Worm (Caenorhabditis elegans): ENCODE data around the gene erd-2.2.
A peak's percentile ranks its signal among the peaks of the same experiment; 100 is the strongest.

erd-2.2 gene

DNA sequence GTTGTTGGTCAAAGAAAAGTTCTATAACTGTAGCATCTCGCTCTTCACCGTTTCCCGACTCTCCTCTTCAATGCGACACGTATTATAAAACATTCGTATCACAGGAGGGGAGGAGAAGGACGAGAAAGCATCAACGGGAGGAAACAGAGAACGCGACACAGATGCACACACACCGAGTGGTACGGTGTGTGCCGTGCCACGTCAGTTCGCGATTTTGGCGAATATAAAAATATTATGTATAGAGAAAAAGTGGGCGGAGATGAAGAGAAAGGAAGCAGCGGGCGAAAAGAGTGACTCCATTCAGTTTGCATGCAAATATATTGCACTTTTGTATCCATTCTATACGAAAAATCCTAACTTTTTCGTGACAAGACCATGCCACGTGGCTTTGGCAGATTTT is 7.9 kb downstream of the erd-2.2 start:
- peak; percentile 67 for TF ChIP-seq fos-1 (tag; optimal IDR thresholded peaks at IDR 0.05)
- no peak for TF ChIP-seq snpc-4 (tag; optimal IDR thresholded peaks at IDR 0.05)
- no peak for TF ChIP-seq ama-1 (optimal IDR thresholded peaks at IDR 0.05)
- no peak for TF ChIP-seq nhr-237 (tag; optimal IDR thresholded peaks at IDR 0.05)
- TF ChIP-seq sma-9 (GFP tag; optimal IDR thresholded peaks at IDR 0.05): peak; percentile 15
- TF ChIP-seq sma-9 (tag; optimal IDR thresholded peaks at IDR 0.05): no peak
- peak; percentile 74 for TF ChIP-seq crh-2 (tag; optimal IDR thresholded peaks at IDR 0.05)

DNA sequence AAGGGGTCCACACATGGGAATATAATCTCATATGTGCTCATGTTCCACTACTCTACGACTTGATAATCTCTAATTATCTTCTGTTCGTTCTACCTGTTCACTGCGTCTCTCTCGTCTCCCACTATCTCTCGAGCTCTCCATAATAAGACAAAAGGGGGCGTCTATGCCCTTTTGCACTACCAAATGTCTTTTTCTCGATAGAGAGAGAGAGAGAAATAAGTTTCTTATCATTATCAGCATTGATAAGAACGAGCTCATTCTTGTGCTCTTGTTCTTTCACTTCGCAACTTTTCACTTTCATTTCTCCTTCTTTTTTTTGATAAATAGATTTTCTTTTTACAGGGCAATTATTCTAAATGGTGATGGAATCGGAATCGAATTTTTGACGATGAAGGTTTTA is 9.1 kb downstream of the erd-2.2 start:
- TF ChIP-seq mdl-1 (tag; optimal IDR thresholded peaks at IDR 0.05) (no peak), fos-1 (tag; optimal IDR thresholded peaks at IDR 0.05) (peak; percentile 78), Y55F3AM.14 (GFP tag; optimal IDR thresholded peaks at IDR 0.05) (no peak), ztf-1 (GFP tag; conservative IDR thresholded peaks at IDR 0.05) (no peak), R02D3.7 (tag; optimal IDR thresholded peaks at IDR 0.05) (no peak), blmp-1 (tag; optimal IDR thresholded peaks at IDR 0.05; ENCODE audit: insufficient read depth) (no peak), nhr-11 (tag; optimal IDR thresholded peaks at IDR 0.05) (no peak), lin-11 (tag; optimal IDR thresholded peaks at IDR 0.05) (no peak), lin-39 (tag; optimal IDR thresholded peaks at IDR 0.05) (no peak), skn-1 (tag; optimal IDR thresholded peaks at IDR 0.05) (peak; percentile 57), mbf-1 (tag; optimal IDR thresholded peaks at IDR 0.05) (no peak), nhr-23 (tag; optimal IDR thresholded peaks at IDR 0.05) (no peak), sma-9 (GFP tag; optimal IDR thresholded peaks at IDR 0.05) (no peak), sma-9 (tag; optimal IDR thresholded peaks at IDR 0.05) (no peak), nhr-77 (tag; optimal IDR thresholded peaks at IDR 0.05) (no peak), ZK546.5 (tag; optimal IDR thresholded peaks at IDR 0.05) (no peak), crh-2 (tag; optimal IDR thresholded peaks at IDR 0.05) (peak; percentile 44), dmd-4 (tag; optimal IDR thresholded peaks at IDR 0.05) (no peak)

DNA sequence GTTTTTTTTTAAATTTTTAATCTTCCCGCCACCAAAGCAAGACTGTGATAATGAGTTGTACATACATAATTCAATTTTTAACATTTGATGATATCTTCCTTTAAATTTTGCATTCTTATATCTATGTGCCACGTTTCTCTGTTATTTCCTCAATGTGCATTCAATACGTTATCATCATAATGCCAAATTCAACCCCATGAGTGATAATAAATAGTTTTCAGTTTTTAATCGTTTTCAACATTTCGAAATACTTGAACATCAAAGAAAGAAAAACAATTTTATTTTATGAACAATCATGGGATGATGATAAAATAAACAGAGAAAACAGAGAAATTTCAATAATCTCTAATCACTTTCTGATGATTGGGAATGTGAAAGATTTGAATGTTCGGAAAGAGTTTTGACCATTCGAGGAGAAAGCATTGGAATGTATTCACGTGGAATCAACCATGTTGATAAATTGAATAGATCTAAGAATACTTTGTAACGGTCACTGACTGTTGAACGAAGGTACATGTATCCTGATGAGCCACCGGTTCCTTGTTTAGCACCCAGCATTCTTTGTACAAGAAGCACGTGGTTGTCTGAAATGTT is 10.6 kb downstream of the erd-2.2 start:
- TF ChIP-seq ztf-11 (tag; optimal IDR thresholded peaks at IDR 0.05) (no peak), mdl-1 (tag; optimal IDR thresholded peaks at IDR 0.05) (no peak), nhr-25 (tag; optimal IDR thresholded peaks at IDR 0.05) (peak; percentile 4), Y55F3AM.14 (GFP tag; optimal IDR thresholded peaks at IDR 0.05) (no peak), fos-1 (tag; optimal IDR thresholded peaks at IDR 0.05) (peak; percentile 40), R02D3.7 (tag; optimal IDR thresholded peaks at IDR 0.05) (no peak), unc-62 (GFP tag; optimal IDR thresholded peaks at IDR 0.05) (no peak), ama-1 (optimal IDR thresholded peaks at IDR 0.05) (peak; percentile 14), sem-4 (tag; optimal IDR thresholded peaks at IDR 0.05) (no peak), sma-3 (GFP tag; optimal IDR thresholded peaks at IDR 0.05) (peak; percentile 39), egl-27 (tag; optimal IDR thresholded peaks at IDR 0.05) (no peak), lin-39 (tag; optimal IDR thresholded peaks at IDR 0.05) (no peak), lin-13 (GFP tag; optimal IDR thresholded peaks at IDR 0.05) (peak; percentile 9), nhr-12 (tag; optimal IDR thresholded peaks at IDR 0.05) (no peak), nhr-11 (tag; optimal IDR thresholded peaks at IDR 0.05) (no peak), nhr-10 (tag; optimal IDR thresholded peaks at IDR 0.05) (no peak), C34F6.9 (tag; optimal IDR thresholded peaks at IDR 0.05) (no peak), unc-39 (tag; optimal IDR thresholded peaks at IDR 0.05) (no peak), nhr-237 (tag; optimal IDR thresholded peaks at IDR 0.05) (no peak), gmeb-1 (tag; optimal IDR thresholded peaks at IDR 0.05) (peak; percentile 50), unc-55 (GFP tag; optimal IDR thresholded peaks at IDR 0.05) (no peak), F13H6.1 (tag; optimal IDR thresholded peaks at IDR 0.05) (peak; percentile 20), dmd-4 (tag; optimal IDR thresholded peaks at IDR 0.05) (no peak), lin-11 (tag; optimal IDR thresholded peaks at IDR 0.05) (no peak), lsy-2 (tag; optimal IDR thresholded peaks at IDR 0.05) (peak in 1 of 2 experiments; percentile 41), ztf-1 (GFP tag; conservative IDR thresholded peaks at IDR 0.05) (no peak), peb-1 (tag; optimal IDR thresholded peaks at IDR 0.05) (no peak), skn-1 (tag; optimal IDR thresholded peaks at IDR 0.05) (peak; percentile 89), nhr-6 (tag; optimal IDR thresholded peaks at IDR 0.05) (no peak), ztf-4 (tag; optimal IDR thresholded peaks at IDR 0.05) (peak; percentile 26), sma-9 (GFP tag; optimal IDR thresholded peaks at IDR 0.05) (no peak), sma-9 (tag; optimal IDR thresholded peaks at IDR 0.05) (no peak), mbf-1 (tag; optimal IDR thresholded peaks at IDR 0.05) (no peak), elt-1 (tag; optimal IDR thresholded peaks at IDR 0.05) (no peak), zag-1 (tag; optimal IDR thresholded peaks at IDR 0.05) (no peak), alr-1 (tag; optimal IDR thresholded peaks at IDR 0.05) (no peak), aly-2 (tag; optimal IDR thresholded peaks at IDR 0.05) (no peak), nhr-23 (tag; optimal IDR thresholded peaks at IDR 0.05) (no peak), blmp-1 (tag; optimal IDR thresholded peaks at IDR 0.05; ENCODE audit: insufficient read depth) (no peak), nhr-77 (tag; optimal IDR thresholded peaks at IDR 0.05) (no peak), mab-5 (tag; optimal IDR thresholded peaks at IDR 0.05) (no peak), nhr-129 (tag; optimal IDR thresholded peaks at IDR 0.05) (no peak), elt-3 (tag; optimal IDR thresholded peaks at IDR 0.05) (no peak), ZK546.5 (tag; optimal IDR thresholded peaks at IDR 0.05) (no peak), snpc-4 (tag; optimal IDR thresholded peaks at IDR 0.05) (no peak), ceh-16 (tag; optimal IDR thresholded peaks at IDR 0.05) (no peak), crh-2 (tag; optimal IDR thresholded peaks at IDR 0.05) (peak; percentile 84)
